Worm (Caenorhabditis elegans): ENCODE measurements around the gene npp-15.

DNA sequence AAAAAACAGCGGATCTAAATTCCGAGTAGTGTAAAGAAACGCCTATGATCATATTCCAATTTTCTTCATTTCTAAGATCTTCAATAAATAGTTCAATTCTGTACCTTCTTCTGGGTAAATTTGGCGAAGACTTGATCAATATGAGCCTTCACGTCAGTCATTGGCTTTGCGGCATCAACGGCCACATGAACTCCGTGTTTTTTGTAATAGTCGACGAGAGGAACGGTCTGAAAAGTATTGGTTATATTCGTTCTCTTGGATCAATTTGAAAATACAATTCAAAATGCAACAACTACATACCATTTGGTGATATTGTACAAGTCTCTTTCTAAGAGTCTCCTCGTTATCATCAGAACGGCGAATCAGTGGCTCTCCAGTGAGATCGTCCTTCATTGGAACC is 21.6 kb downstream of the npp-15 start:
- TF ChIP-seq snpc-4 (tag; optimal IDR thresholded peaks at IDR 0.05) (no peak), elt-3 (tag; optimal IDR thresholded peaks at IDR 0.05) (no peak), nhr-25 (tag; optimal IDR thresholded peaks at IDR 0.05) (no peak), mdl-1 (tag; optimal IDR thresholded peaks at IDR 0.05) (no peak), nhr-12 (tag; optimal IDR thresholded peaks at IDR 0.05) (no peak), nhr-11 (tag; optimal IDR thresholded peaks at IDR 0.05) (no peak), ZK546.5 (tag; optimal IDR thresholded peaks at IDR 0.05) (no peak), R02D3.7 (tag; optimal IDR thresholded peaks at IDR 0.05) (no peak), pha-4 (tag; optimal IDR thresholded peaks at IDR 0.05) (no peak), ama-1 (optimal IDR thresholded peaks at IDR 0.05) (no peak), skn-1 (tag; optimal IDR thresholded peaks at IDR 0.05) (no peak), ztf-11 (tag; optimal IDR thresholded peaks at IDR 0.05) (no peak)
